Worm (Caenorhabditis elegans): ENCODE results near the gene clec-205.
A peak's percentile ranks its signal among the peaks of the same experiment; 100 is the strongest.

The clec-205 gene

DNA sequence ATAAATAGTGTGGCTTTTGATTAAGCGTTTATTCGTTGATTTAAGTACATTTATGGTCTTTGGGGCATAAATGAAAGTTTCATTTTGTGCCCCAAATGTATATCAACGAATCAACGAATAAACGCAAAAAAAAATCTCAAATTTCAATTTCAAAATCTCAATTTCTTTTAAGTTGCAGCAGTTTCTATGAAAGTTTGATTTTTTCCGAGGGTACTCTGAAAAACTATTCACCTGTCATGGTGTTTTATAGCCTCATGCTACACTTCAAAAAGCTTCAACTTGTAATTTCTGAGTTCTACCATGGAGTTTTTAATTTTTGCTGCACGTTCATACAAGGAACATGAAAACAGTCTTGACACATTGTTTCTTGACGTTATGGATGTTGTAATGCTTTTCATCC lies 8.2 kb upstream of the clec-205 start, which contains the start of gene ZK697.1:
Gene ZK697.1 (plus strand): TSS at position 301 of the 400 bp plus-strand sequence.
- no peak for TF ChIP-seq lin-15B (tag; optimal IDR thresholded peaks at IDR 0.05)
- TF ChIP-seq nhr-67 (tag; optimal IDR thresholded peaks at IDR 0.05): no peak
- TF ChIP-seq mdl-1 (tag; optimal IDR thresholded peaks at IDR 0.05): no peak
- TF ChIP-seq nhr-25 (tag; optimal IDR thresholded peaks at IDR 0.05): no peak
- no peak for TF ChIP-seq tbx-2 (tag; optimal IDR thresholded peaks at IDR 0.05)
- no peak for TF ChIP-seq sea-2 (GFP tag; optimal IDR thresholded peaks at IDR 0.05)
- TF ChIP-seq ama-1 (optimal IDR thresholded peaks at IDR 0.05): no peak
- TF ChIP-seq egl-27 (tag; optimal IDR thresholded peaks at IDR 0.05): no peak
- TF ChIP-seq jun-1 (tag; optimal IDR thresholded peaks at IDR 0.05): no peak
- TF ChIP-seq fkh-10 (GFP tag; optimal IDR thresholded peaks at IDR 0.05): no peak
- no peak for TF ChIP-seq aly-2 (tag; optimal IDR thresholded peaks at IDR 0.05)
- TF ChIP-seq nhr-12 (tag; optimal IDR thresholded peaks at IDR 0.05): no peak
- no peak for TF ChIP-seq egl-5 (tag; optimal IDR thresholded peaks at IDR 0.05)
- no peak for TF ChIP-seq unc-39 (tag; optimal IDR thresholded peaks at IDR 0.05)

DNA sequence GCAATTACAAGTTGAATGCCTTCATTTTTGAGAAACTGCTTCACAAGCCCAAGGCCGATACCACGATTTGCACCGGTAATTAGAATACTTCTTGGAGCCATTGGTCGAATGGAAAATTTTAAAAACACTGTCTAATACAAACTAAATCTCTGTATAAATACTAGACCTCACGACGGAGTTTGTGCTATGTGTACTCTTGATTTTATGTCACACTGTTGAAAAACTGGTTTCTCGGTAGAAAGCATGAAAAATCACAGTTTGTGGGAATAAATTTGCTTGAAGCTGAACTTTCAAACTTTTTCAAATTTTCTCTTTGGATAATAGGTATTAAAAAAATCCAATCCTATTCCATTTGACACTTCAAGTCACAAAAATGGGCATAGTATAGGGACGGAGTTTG lies 5.1 kb upstream of the clec-205 start, which contains the start of gene ZK697.14:
Gene ZK697.14 (minus strand): TSS at position 101 of the 400 bp plus-strand sequence.
- TF ChIP-seq nhr-12 (tag; optimal IDR thresholded peaks at IDR 0.05) (no peak), elt-1 (tag; optimal IDR thresholded peaks at IDR 0.05) (no peak), nhr-67 (tag; optimal IDR thresholded peaks at IDR 0.05) (no peak), nhr-43 (tag; optimal IDR thresholded peaks at IDR 0.05; ENCODE audit: poor library complexity, severe bottlenecking) (no peak), lin-39 (tag; optimal IDR thresholded peaks at IDR 0.05) (no peak), nhr-76 (tag; optimal IDR thresholded peaks at IDR 0.05) (no peak), eor-1 (tag; optimal IDR thresholded peaks at IDR 0.05) (no peak), ceh-9 (tag; optimal IDR thresholded peaks at IDR 0.05) (no peak), lin-15B (tag; optimal IDR thresholded peaks at IDR 0.05) (no peak), pqm-1 (tag; optimal IDR thresholded peaks at IDR 0.05) (no peak), nhr-23 (tag; optimal IDR thresholded peaks at IDR 0.05) (no peak), mdl-1 (tag; optimal IDR thresholded peaks at IDR 0.05) (no peak), fos-1 (tag; optimal IDR thresholded peaks at IDR 0.05) (no peak), lsy-12 (tag; optimal IDR thresholded peaks at IDR 0.05) (no peak), hmg-11 (tag; optimal IDR thresholded peaks at IDR 0.05) (no peak)

DNA sequence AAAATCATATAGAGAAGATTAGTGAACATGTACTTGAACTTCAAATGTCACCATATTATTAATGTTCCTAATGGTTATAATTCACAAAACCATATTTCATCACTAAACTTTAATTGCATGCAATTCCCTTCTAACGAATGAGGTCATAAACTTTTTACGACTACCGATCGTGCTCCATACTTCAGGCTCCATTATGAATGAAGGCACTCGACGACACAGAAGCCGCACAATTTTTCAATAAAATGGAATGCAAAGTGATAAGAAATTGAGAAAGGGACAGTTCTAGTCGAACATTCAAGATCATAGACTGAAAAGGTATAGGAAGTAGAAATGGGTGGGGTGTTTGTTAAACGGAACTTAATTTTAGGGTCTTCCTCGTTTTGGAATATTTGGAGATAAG lies 4.6 kb upstream of the clec-205 start:
- no peak for TF ChIP-seq ceh-28 (tag; optimal IDR thresholded peaks at IDR 0.05)
- peak; percentile 7 for TF ChIP-seq pqm-1 (tag; optimal IDR thresholded peaks at IDR 0.05)
- no peak for TF ChIP-seq ztf-4 (tag; optimal IDR thresholded peaks at IDR 0.05)
- no peak for TF ChIP-seq nhr-23 (tag; optimal IDR thresholded peaks at IDR 0.05)
- TF ChIP-seq ceh-9 (tag; optimal IDR thresholded peaks at IDR 0.05): no peak
- TF ChIP-seq sea-2 (GFP tag; optimal IDR thresholded peaks at IDR 0.05): no peak
- TF ChIP-seq elt-2 (tag; optimal IDR thresholded peaks at IDR 0.05): peak; percentile 64

DNA sequence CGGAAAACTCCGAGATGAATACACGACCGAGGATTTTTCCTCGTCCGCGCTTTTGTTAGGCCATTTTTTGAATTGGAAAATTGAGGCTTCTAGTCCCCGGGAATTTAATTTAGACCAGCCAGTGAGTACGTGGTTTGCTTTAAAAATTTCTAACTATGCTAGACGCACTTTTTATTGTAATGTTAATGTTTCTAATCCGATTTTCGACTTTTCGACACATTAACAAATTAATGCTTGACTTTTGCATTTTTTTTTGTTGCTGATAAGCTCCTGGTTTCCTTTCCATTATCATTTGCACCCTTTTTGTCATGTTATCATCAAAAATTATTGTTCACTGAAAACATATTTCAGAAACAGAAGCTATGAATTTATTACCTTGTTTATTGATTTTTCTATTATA lies 3.8 kb upstream of the clec-205 start, which contains the start of gene clec-204:
Gene clec-204 (plus strand): TSS at position 301 of the 400 bp plus-strand sequence.
- TF ChIP-seq R02D3.7 (tag; optimal IDR thresholded peaks at IDR 0.05) (no peak), elt-2 (tag; optimal IDR thresholded peaks at IDR 0.05) (peak; percentile 45)

DNA sequence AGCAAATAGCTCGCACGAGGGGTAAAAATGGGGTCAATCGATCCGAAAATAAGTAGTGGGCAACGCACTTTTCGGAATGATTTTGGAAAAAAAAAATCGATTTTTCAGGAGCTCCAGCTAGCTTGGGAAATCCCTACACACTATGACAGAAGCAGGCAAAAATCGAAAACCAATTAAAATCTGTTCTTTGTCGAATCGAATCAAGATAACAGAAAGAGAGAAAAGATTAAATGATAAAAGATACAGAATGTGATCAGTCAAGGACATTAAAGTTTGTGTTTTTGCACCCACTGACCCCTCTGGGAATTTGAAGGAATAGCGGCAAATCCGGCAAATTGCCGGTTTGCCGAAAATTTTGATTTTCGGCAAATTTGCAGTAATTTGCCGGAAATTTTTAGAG lies 6.7 kb downstream of the clec-205 start:
- no peak for TF ChIP-seq snpc-4 (tag; optimal IDR thresholded peaks at IDR 0.05)
- TF ChIP-seq sea-2 (GFP tag; optimal IDR thresholded peaks at IDR 0.05): no peak
- no peak for TF ChIP-seq mdl-1 (tag; optimal IDR thresholded peaks at IDR 0.05)
- no peak for TF ChIP-seq eor-1 (tag; optimal IDR thresholded peaks at IDR 0.05)
- TF ChIP-seq mml-1 (tag; optimal IDR thresholded peaks at IDR 0.05): no peak
- TF ChIP-seq elt-1 (tag; optimal IDR thresholded peaks at IDR 0.05): no peak

DNA sequence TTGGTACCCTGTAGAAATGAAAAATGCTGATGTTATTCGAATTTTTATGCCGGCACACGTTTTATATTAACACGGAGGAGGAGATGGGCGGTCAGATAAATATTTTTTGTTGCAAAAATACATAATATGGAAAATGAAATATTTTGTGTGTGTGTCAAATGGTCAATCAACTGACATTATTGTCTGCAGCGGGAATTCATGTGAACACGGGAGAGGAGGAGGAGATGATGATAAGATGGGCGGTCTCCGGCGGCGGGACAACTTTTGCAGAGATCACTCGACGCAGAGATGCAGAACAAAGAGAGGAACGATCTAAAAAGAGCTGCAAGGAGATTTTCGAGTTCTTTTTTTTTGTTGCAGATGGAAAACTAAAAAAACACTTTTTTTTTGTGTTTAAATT lies 11.0 kb downstream of the clec-205 start, which contains the start of gene dhs-13:
Gene dhs-13 (minus strand): TSS at position 8 of the 400 bp plus-strand sequence.
- TF ChIP-seq elt-2 (tag; optimal IDR thresholded peaks at IDR 0.05) (peak; percentile 52), lin-15B (tag; optimal IDR thresholded peaks at IDR 0.05) (peak; percentile 36), pha-4 (tag; optimal IDR thresholded peaks at IDR 0.05) (peak; percentile 47), ceh-28 (tag; optimal IDR thresholded peaks at IDR 0.05) (no peak), aly-2 (tag; optimal IDR thresholded peaks at IDR 0.05) (no peak)

Data from whole organism, L3 larva.